Worm (Caenorhabditis elegans) whole organism, L2 larva: ENCODE measurements around the gene F32D8.3.

Experiments used
- C34F6.9 ChIP-seq: fragments of 150-350 bp; optimal IDR thresholded peaks from 2 replicates; lab custom pipeline; 2014; ENCODE audit warnings: missing biosample characterization, missing genetic modification characterization
- F13H6.1 ChIP-seq: sonication (generic microtip); optimal IDR thresholded peaks from 2 replicates; lab custom pipeline; 2016; ENCODE audit warnings: missing genetic modification characterization, missing compliant biosample characterization
- R02D3.7 ChIP-seq: fragments of 150-350 bp; optimal IDR thresholded peaks from 2 replicates; lab custom pipeline; 2014; ENCODE audit warnings: missing biosample characterization, missing genetic modification characterization
- alr-1 ChIP-seq: fragments of 150-350 bp; optimal IDR thresholded peaks from 2 replicates; lab custom pipeline; 2014; ENCODE audit warnings: missing biosample characterization, missing genetic modification characterization
- aly-2 ChIP-seq: fragments of 150-350 bp; optimal IDR thresholded peaks from 2 replicates; lab custom pipeline; 2014; ENCODE audit warnings: missing biosample characterization, missing genetic modification characterization
- ama-1 ChIP-seq: fragments of 150-350 bp; optimal IDR thresholded peaks from 2 replicates; lab custom pipeline; 2018; ENCODE audit warnings: inconsistent platforms
- blmp-1 ChIP-seq: sonication (generic microtip); optimal IDR thresholded peaks from 2 replicates; lab custom pipeline; 2017; ENCODE audit warnings: missing genetic modification characterization, mild to moderate bottlenecking, missing compliant biosample characterization, antibody characterized with exemption, moderate library complexity; ENCODE audit not compliant: insufficient read depth
- ceh-16 ChIP-seq: fragments of 150-350 bp; optimal IDR thresholded peaks from 2 replicates; lab custom pipeline; 2014; ENCODE audit warnings: missing biosample characterization, missing genetic modification characterization
- dmd-4 ChIP-seq: sonication (generic microtip); optimal IDR thresholded peaks from 2 replicates; lab custom pipeline; 2017; ENCODE audit warnings: missing biosample characterization, missing genetic modification characterization
- egl-27 ChIP-seq: sonication (generic microtip); optimal IDR thresholded peaks from 3 replicates; lab custom pipeline; 2017; ENCODE audit warnings: missing biosample characterization, missing genetic modification reagents, missing genetic modification characterization
- elt-3 ChIP-seq: sonication (generic microtip); optimal IDR thresholded peaks from 2 replicates; lab custom pipeline; 2017; ENCODE audit warnings: missing biosample characterization, missing genetic modification characterization
- fos-1 ChIP-seq: fragments of 150-350 bp; optimal IDR thresholded peaks from 2 replicates; lab custom pipeline; 2014; ENCODE audit warnings: missing biosample characterization, missing genetic modification characterization
- lin-11 ChIP-seq: fragments of 150-350 bp; sonication (generic microtip); optimal IDR thresholded peaks from 2 replicates; lab custom pipeline; 2014; ENCODE audit warnings: missing biosample characterization, missing genetic modification characterization, inconsistent platforms, mixed read lengths
- lin-39 ChIP-seq: fragments of 150-350 bp; optimal IDR thresholded peaks from 2 replicates; lab custom pipeline; 2014; ENCODE audit warnings: missing biosample characterization, missing genetic modification reagents, missing genetic modification characterization
- mbf-1 ChIP-seq: sonication (generic microtip); optimal IDR thresholded peaks from 2 replicates; lab custom pipeline; 2017; ENCODE audit warnings: missing biosample characterization, missing genetic modification characterization
- mdl-1 ChIP-seq, 2 experiments: fragments of 150-350 bp in 1 of 2; sonication (generic microtip) in 1 of 2; optimal IDR thresholded peaks; 2 replicates each; lab custom pipeline; 2017; ENCODE audit warnings: missing biosample characterization in 2 of 2, missing genetic modification characterization in 2 of 2
- nhr-10 ChIP-seq: sonication (generic microtip); optimal IDR thresholded peaks from 2 replicates; lab custom pipeline; 2017; ENCODE audit warnings: missing biosample characterization, missing genetic modification characterization
- nhr-11 ChIP-seq: fragments of 150-350 bp; optimal IDR thresholded peaks from 2 replicates; lab custom pipeline; 2014; ENCODE audit warnings: missing biosample characterization, missing genetic modification characterization
- nhr-21 ChIP-seq: fragments of 150-350 bp; optimal IDR thresholded peaks from 2 replicates; lab custom pipeline; 2014; ENCODE audit warnings: missing biosample characterization, missing genetic modification characterization
- nhr-23 ChIP-seq: fragments of 150-350 bp; optimal IDR thresholded peaks from 2 replicates; lab custom pipeline; 2014; ENCODE audit warnings: missing biosample characterization, missing genetic modification reagents, missing genetic modification characterization
- nhr-237 ChIP-seq: fragments of 150-350 bp; optimal IDR thresholded peaks from 2 replicates; lab custom pipeline; 2014; ENCODE audit warnings: missing biosample characterization, missing genetic modification characterization
- nhr-25 ChIP-seq: fragments of 150-350 bp; sonication (generic microtip); optimal IDR thresholded peaks from 3 replicates; lab custom pipeline; 2014; ENCODE audit warnings: missing biosample characterization, missing genetic modification characterization
- nhr-6 ChIP-seq: fragments of 150-350 bp; optimal IDR thresholded peaks from 2 replicates; lab custom pipeline; 2014; ENCODE audit warnings: missing biosample characterization, missing genetic modification characterization
- nhr-77 ChIP-seq: fragments of 150-350 bp; optimal IDR thresholded peaks from 2 replicates; lab custom pipeline; 2014; ENCODE audit warnings: missing biosample characterization, missing genetic modification characterization
- sem-4 ChIP-seq: fragments of 150-350 bp; optimal IDR thresholded peaks from 2 replicates; lab custom pipeline; 2014; ENCODE audit warnings: missing biosample characterization, missing genetic modification reagents, missing genetic modification characterization
- skn-1 ChIP-seq: sonication (generic microtip); optimal IDR thresholded peaks from 2 replicates; lab custom pipeline; 2017; ENCODE audit warnings: missing biosample characterization, missing genetic modification characterization
- sma-3 ChIP-seq: sonication (generic microtip); optimal IDR thresholded peaks from 2 replicates; lab custom pipeline; 2016; ENCODE audit warnings: missing genetic modification reagents, missing genetic modification characterization, missing compliant biosample characterization
- sma-9 ChIP-seq, 2 experiments: fragments of 150-350 bp in 1 of 2; sonication (generic microtip) in 1 of 2; optimal IDR thresholded peaks; 2 replicates each; lab custom pipeline; 2014 to 2016; ENCODE audit warnings: missing genetic modification characterization in 2 of 2, mild to moderate bottlenecking in 1 of 2, missing biosample characterization in 1 of 2, missing compliant biosample characterization in 1 of 2, missing genetic modification reagents in 1 of 2, moderate library complexity in 1 of 2
- snpc-4 ChIP-seq: fragments of 150-350 bp; optimal IDR thresholded peaks from 2 replicates; lab custom pipeline; 2014; ENCODE audit warnings: missing biosample characterization, missing genetic modification characterization
- unc-39 ChIP-seq: fragments of 150-350 bp; optimal IDR thresholded peaks from 2 replicates; lab custom pipeline; 2014; ENCODE audit warnings: missing biosample characterization, missing genetic modification characterization
- unc-55 ChIP-seq: fragments of 150-350 bp; sonication (generic microtip); optimal IDR thresholded peaks from 3 replicates; lab custom pipeline; 2014; ENCODE audit warnings: missing biosample characterization, missing genetic modification reagents, missing genetic modification characterization
- unc-62 ChIP-seq: fragments of 150-350 bp; optimal IDR thresholded peaks from 2 replicates; lab custom pipeline; 2014; ENCODE audit warnings: missing biosample characterization, missing genetic modification reagents, missing genetic modification characterization
- zag-1 ChIP-seq: fragments of 150-350 bp; optimal IDR thresholded peaks from 2 replicates; lab custom pipeline; 2014; ENCODE audit warnings: missing biosample characterization, missing genetic modification characterization
- ztf-1 ChIP-seq: fragments of 200-800 bp; sonication (Bioruptor generic); conservative IDR thresholded peaks from 2 replicates; pipeline ENCODE4 v1.3.6; 2022; ENCODE audit warnings: missing genetic modification characterization, missing compliant biosample characterization
- ztf-11 ChIP-seq: sonication (generic microtip); optimal IDR thresholded peaks from 2 replicates; lab custom pipeline; 2017; ENCODE audit warnings: missing biosample characterization, missing genetic modification characterization
- ztf-4 ChIP-seq: fragments of 150-350 bp; optimal IDR thresholded peaks from 2 replicates; lab custom pipeline; 2014; ENCODE audit warnings: missing biosample characterization, missing genetic modification characterization

F32D8.3 gene

ce11 chrV:10897172-10897571 is 10.5 kb downstream of the F32D8.3 start (continued):
- TF ChIP-seq nhr-25 (tag; lab: Kevin White, UChicago) = peak; percentile 99
- TF ChIP-seq skn-1 = peak; percentile 80
- TF ChIP-seq aly-2 (tag; lab: Kevin White, UChicago) = peak; percentile 19
- TF ChIP-seq nhr-11 = peak; percentile 79
- peak; percentile 79 for TF ChIP-seq nhr-10
- TF ChIP-seq unc-62 (GFP tag; lab: Kevin White, UChicago) = peak; percentile 95
- peak; percentile 95 for TF ChIP-seq ceh-16
- no peak for TF ChIP-seq nhr-23 (tag; lab: Kevin White, UChicago)
- no peak for TF ChIP-seq mbf-1
- TF ChIP-seq elt-3 (tag; lab: Kevin White, UChicago) = no peak
- TF ChIP-seq nhr-77 (tag; lab: Kevin White, UChicago) = peak; percentile 92
- peak; percentile 94 for TF ChIP-seq zag-1
- peak; percentile 98 for TF ChIP-seq sem-4
- peak; percentile 74 to 90 for TF ChIP-seq mdl-1 (tag; optimal IDR thresholded peaks at IDR 0.05; lab: Kevin White, UChicago)
- TF ChIP-seq snpc-4 (tag; lab: Kevin White, UChicago) = peak; percentile 89
- TF ChIP-seq nhr-21 (tag; lab: Kevin White, UChicago) = peak; percentile 99
- peak; percentile 100 for TF ChIP-seq sma-9 (GFP tag; optimal IDR thresholded peaks at IDR 0.05; lab: Kevin White, UChicago)
- no peak for TF ChIP-seq sma-9 (tag; optimal IDR thresholded peaks at IDR 0.05; lab: Kevin White, UChicago)
- TF ChIP-seq sma-3 = peak; percentile 99
- no peak for TF ChIP-seq ztf-1
- TF ChIP-seq unc-55 (GFP tag; lab: Kevin White, UChicago) = peak; percentile 100
- peak; percentile 98 for TF ChIP-seq F13H6.1
- TF ChIP-seq ama-1 (lab: Kevin White, UChicago) = peak; percentile 80
- peak; percentile 97 for TF ChIP-seq ztf-4 (tag; lab: Kevin White, UChicago)

ce11 chrV:10898107-10898506 is 11.5 kb downstream of the F32D8.3 start, which contains the start of gene F32D8.7:
F32D8.7 (plus strand) TSS chrV:10898435.
- TF ChIP-seq unc-39 (tag; lab: Kevin White, UChicago) = no peak
- TF ChIP-seq nhr-21 (tag; lab: Kevin White, UChicago) = no peak
- no peak for TF ChIP-seq lin-11
- no peak for TF ChIP-seq alr-1 (tag; lab: Kevin White, UChicago)
- TF ChIP-seq skn-1 = no peak
- TF ChIP-seq mdl-1 (tag; optimal IDR thresholded peaks at IDR 0.05; lab: Kevin White, UChicago) = no peak
- TF ChIP-seq nhr-11 = no peak
- no peak for TF ChIP-seq egl-27 (tag; lab: Kevin White, UChicago)
- no peak for TF ChIP-seq sem-4
- TF ChIP-seq R02D3.7 (tag; lab: Kevin White, UChicago) = no peak
- no peak for TF ChIP-seq aly-2 (tag; lab: Kevin White, UChicago)
- TF ChIP-seq blmp-1 = no peak
- TF ChIP-seq nhr-6 (tag; lab: Kevin White, UChicago) = no peak
- TF ChIP-seq lin-39 (tag; lab: Kevin White, UChicago) = no peak
- TF ChIP-seq dmd-4 (tag; lab: Kevin White, UChicago) = no peak
- TF ChIP-seq sma-9 (GFP tag; optimal IDR thresholded peaks at IDR 0.05; lab: Kevin White, UChicago) = no peak
- TF ChIP-seq sma-9 (tag; optimal IDR thresholded peaks at IDR 0.05; lab: Kevin White, UChicago) = no peak
- TF ChIP-seq C34F6.9 (tag; lab: Kevin White, UChicago) = no peak
- no peak for TF ChIP-seq nhr-23 (tag; lab: Kevin White, UChicago)
- no peak for TF ChIP-seq elt-3 (tag; lab: Kevin White, UChicago)

DNA sequence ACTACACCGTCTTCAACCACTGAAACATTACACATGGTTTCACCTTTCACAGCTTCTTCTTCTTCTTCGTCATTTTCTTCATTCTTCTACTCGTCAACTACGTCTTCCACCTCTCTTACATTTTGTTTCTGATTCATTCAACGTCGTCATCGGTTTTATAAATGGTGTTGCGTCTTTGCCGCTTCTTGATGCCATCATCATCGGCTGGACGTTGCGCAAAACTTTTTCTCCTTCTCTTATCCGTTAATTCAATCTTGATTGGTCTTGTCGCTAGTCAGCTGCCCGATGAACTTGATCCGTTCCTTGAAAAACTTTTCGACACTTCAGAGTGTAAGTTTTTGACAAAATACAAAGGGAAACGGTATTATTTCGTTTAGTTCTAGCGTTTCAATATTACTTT is 12.0 kb downstream of the F32D8.3 start:
- peak; percentile 34 for TF ChIP-seq nhr-25 (tag; lab: Kevin White, UChicago)
- no peak for TF ChIP-seq mbf-1
- TF ChIP-seq nhr-237 = no peak
- no peak for TF ChIP-seq dmd-4 (tag; lab: Kevin White, UChicago)
- no peak for TF ChIP-seq nhr-21 (tag; lab: Kevin White, UChicago)
- no peak for TF ChIP-seq ztf-4 (tag; lab: Kevin White, UChicago)
- TF ChIP-seq ama-1 (lab: Kevin White, UChicago) = no peak
- TF ChIP-seq ceh-16 = peak; percentile 24

DNA sequence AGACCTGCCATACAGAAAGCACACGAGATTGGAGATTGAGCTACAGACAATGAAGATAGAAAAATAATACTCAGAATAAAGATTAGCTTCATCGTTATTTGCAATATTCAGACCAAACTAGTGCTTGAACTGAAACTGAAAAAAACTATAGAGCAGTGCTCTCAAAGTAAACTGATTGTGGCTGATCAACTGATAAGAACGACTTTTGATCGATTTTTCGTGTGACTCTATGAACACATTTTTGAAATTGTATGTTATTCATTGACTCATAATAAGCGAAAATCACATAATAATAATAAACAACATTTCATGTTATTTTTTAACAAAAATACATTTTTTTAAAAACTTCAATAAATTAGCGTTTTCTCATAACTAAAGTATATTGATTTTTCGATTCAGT is 14.5 kb downstream of the F32D8.3 start, which contains the start of gene spp-16:
Gene spp-16 (minus strand): TSS at position 179 of the 400 bp plus-strand sequence.
- TF ChIP-seq fos-1 (tag; lab: Kevin White, UChicago) = peak; percentile 37
- TF ChIP-seq dmd-4 (tag; lab: Kevin White, UChicago) = no peak
- no peak for TF ChIP-seq R02D3.7 (tag; lab: Kevin White, UChicago)
- TF ChIP-seq ztf-11 (tag; lab: Kevin White, UChicago) = no peak
